Worm (Caenorhabditis elegans) whole organism, L2 larva: ENCODE data around the gene F45E10.2.

Source experiments
- F13H6.1 ChIP-seq: sonication (generic microtip); optimal IDR thresholded peaks from 2 replicates; lab custom pipeline; 2016; ENCODE audit warnings: missing genetic modification characterization, missing compliant biosample characterization
- ZK546.5 ChIP-seq: sonication (generic microtip); optimal IDR thresholded peaks from 2 replicates; lab custom pipeline; 2017; ENCODE audit warnings: missing biosample characterization, missing genetic modification characterization
- alr-1 ChIP-seq: fragments of 150-350 bp; optimal IDR thresholded peaks from 2 replicates; lab custom pipeline; 2014; ENCODE audit warnings: missing biosample characterization, missing genetic modification characterization
- aly-2 ChIP-seq: fragments of 150-350 bp; optimal IDR thresholded peaks from 2 replicates; lab custom pipeline; 2014; ENCODE audit warnings: missing biosample characterization, missing genetic modification characterization
- ama-1 ChIP-seq: fragments of 150-350 bp; optimal IDR thresholded peaks from 2 replicates; lab custom pipeline; 2018; ENCODE audit warnings: inconsistent platforms
- ceh-82 ChIP-seq: fragments of 150-350 bp; optimal IDR thresholded peaks from 2 replicates; lab custom pipeline; 2014; ENCODE audit warnings: missing biosample characterization, missing genetic modification characterization
- dmd-4 ChIP-seq: sonication (generic microtip); optimal IDR thresholded peaks from 2 replicates; lab custom pipeline; 2017; ENCODE audit warnings: missing biosample characterization, missing genetic modification characterization
- elt-1 ChIP-seq: fragments of 150-350 bp; optimal IDR thresholded peaks from 2 replicates; lab custom pipeline; 2014; ENCODE audit warnings: missing biosample characterization, missing genetic modification characterization
- elt-3 ChIP-seq: sonication (generic microtip); optimal IDR thresholded peaks from 2 replicates; lab custom pipeline; 2017; ENCODE audit warnings: missing biosample characterization, missing genetic modification characterization
- lin-39 ChIP-seq: fragments of 150-350 bp; optimal IDR thresholded peaks from 2 replicates; lab custom pipeline; 2014; ENCODE audit warnings: missing biosample characterization, missing genetic modification reagents, missing genetic modification characterization
- lsy-2 ChIP-seq, 2 experiments: fragments of 150-350 bp in 1 of 2; sonication (generic microtip) in 1 of 2; optimal IDR thresholded peaks; 2 replicates each; lab custom pipeline; 2014 to 2017; ENCODE audit warnings: missing biosample characterization in 2 of 2, missing genetic modification characterization in 2 of 2
- mbf-1 ChIP-seq: sonication (generic microtip); optimal IDR thresholded peaks from 2 replicates; lab custom pipeline; 2017; ENCODE audit warnings: missing biosample characterization, missing genetic modification characterization
- nhr-12 ChIP-seq: fragments of 150-350 bp; optimal IDR thresholded peaks from 2 replicates; lab custom pipeline; 2014; ENCODE audit warnings: missing biosample characterization, missing genetic modification characterization
- nhr-129 ChIP-seq: fragments of 150-350 bp; optimal IDR thresholded peaks from 2 replicates; lab custom pipeline; 2014; ENCODE audit warnings: missing biosample characterization, missing genetic modification characterization
- nhr-6 ChIP-seq: fragments of 150-350 bp; optimal IDR thresholded peaks from 2 replicates; lab custom pipeline; 2014; ENCODE audit warnings: missing biosample characterization, missing genetic modification characterization
- sma-3 ChIP-seq: sonication (generic microtip); optimal IDR thresholded peaks from 2 replicates; lab custom pipeline; 2016; ENCODE audit warnings: missing genetic modification reagents, missing genetic modification characterization, missing compliant biosample characterization
- zag-1 ChIP-seq: fragments of 150-350 bp; optimal IDR thresholded peaks from 2 replicates; lab custom pipeline; 2014; ENCODE audit warnings: missing biosample characterization, missing genetic modification characterization
- ztf-4 ChIP-seq: fragments of 150-350 bp; optimal IDR thresholded peaks from 2 replicates; lab custom pipeline; 2014; ENCODE audit warnings: missing biosample characterization, missing genetic modification characterization

F45E10.2 gene

DNA sequence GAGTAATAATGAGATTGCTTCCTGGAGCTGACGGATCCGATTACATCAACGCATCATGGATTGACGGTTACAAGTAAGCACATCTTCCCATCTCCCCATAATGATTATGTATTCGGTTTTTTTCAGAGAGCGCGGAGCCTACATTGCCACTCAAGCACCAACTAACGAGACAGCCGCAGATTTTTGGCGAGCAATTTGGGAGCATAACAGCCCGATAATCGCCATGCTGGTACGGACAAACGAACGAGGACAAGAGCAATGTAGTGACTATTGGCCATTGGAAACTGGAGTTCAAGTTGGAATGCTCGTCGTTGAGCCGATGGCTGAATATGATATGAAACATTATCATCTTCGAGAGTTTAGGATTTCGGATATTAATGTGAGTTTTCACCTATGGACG lies 44.2 kb downstream of the F45E10.2 start:
- TF ChIP-seq nhr-12: no peak
- no peak for TF ChIP-seq ZK546.5 (tag; lab: Kevin White, UChicago)
- TF ChIP-seq lsy-2 (tag; optimal IDR thresholded peaks at IDR 0.05; lab: Kevin White, UChicago): no peak
- TF ChIP-seq elt-3 (tag; lab: Kevin White, UChicago): no peak
- TF ChIP-seq F13H6.1 (tag; lab: Kevin White, UChicago): no peak
- no peak for TF ChIP-seq ztf-4 (tag; lab: Kevin White, UChicago)
- no peak for TF ChIP-seq ceh-82 (tag; lab: Kevin White, UChicago)
- no peak for TF ChIP-seq nhr-6 (tag; lab: Kevin White, UChicago)
- TF ChIP-seq zag-1 (tag; lab: Kevin White, UChicago): no peak
- no peak for TF ChIP-seq ama-1 (lab: Kevin White, UChicago)
- no peak for TF ChIP-seq elt-1 (tag; lab: Kevin White, UChicago)

DNA sequence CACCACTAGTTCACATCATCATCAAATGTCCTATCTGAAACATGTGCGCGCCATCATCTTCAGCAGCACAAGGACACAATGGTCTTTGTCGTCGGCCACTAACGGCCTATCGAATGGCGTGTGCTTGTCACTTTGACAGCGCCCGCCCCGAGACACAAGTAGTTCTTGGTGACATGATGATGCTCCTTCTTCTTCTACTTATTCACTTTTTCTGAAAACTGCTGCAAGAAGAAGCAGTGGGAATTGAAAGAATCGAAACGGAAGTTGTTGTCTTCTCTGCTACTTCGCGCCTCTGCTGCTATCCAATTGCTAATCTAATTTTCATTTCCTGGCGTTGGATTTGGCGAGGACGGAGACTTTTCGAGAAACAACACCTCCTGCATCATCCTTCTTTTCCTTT lies 50.7 kb downstream of the F45E10.2 start:
- TF ChIP-seq lin-39 (tag; lab: Kevin White, UChicago) (peak; percentile 2), sma-3 (GFP tag; lab: Kevin White, UChicago) (no peak), nhr-129 (tag; lab: Kevin White, UChicago) (peak; percentile 6), nhr-6 (tag; lab: Kevin White, UChicago) (no peak), dmd-4 (tag; lab: Kevin White, UChicago) (no peak), zag-1 (tag; lab: Kevin White, UChicago) (no peak), mbf-1 (no peak), alr-1 (tag; lab: Kevin White, UChicago) (no peak), ceh-82 (tag; lab: Kevin White, UChicago) (no peak), ama-1 (lab: Kevin White, UChicago) (no peak), aly-2 (tag; lab: Kevin White, UChicago) (no peak)
